Fruit fly (Drosophila melanogaster): ENCODE measurements around the gene CG3337.
A peak's percentile ranks its signal among the peaks of the same experiment; 100 is the strongest.

Gene CG3337

DNA sequence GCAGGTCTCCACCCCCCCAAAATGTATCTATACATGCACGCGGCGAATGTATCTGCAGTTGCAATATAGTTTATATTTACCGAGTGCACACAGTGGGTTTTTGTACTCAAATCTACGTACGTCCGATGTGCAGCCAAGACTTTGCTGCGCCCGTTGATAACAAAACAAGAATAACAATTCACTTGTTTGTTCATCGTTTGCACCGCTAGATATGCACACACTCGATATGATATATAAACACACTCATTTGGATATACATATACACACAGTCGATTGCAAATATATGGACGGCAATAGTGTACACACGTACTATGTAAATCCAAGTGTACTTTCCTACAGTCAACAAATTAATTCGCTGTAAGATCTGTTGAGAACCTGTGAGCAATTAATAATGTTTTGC lies 29.6 kb downstream of the CG3337 start:
- TF ChIP-seq sage (GFP tag; optimal IDR thresholded peaks at IDR 0.05) = no peak
- TF ChIP-seq foxo (GFP tag; optimal IDR thresholded peaks at IDR 0.05) = no peak
- no peak for TF ChIP-seq Jra (GFP tag; optimal IDR thresholded peaks at IDR 0.05)
- no peak for TF ChIP-seq CrebA (GFP tag; optimal IDR thresholded peaks at IDR 0.05; ENCODE audit: borderline replicate concordance)
- TF ChIP-seq lola (GFP tag; optimal IDR thresholded peaks at IDR 0.05) = no peak
- TF ChIP-seq Hr83 (GFP tag; optimal IDR thresholded peaks at IDR 0.05; ENCODE audit: poor library complexity, severe bottlenecking) = no peak
- TF ChIP-seq usp (GFP tag; optimal IDR thresholded peaks at IDR 0.05) = no peak
- no peak for TF ChIP-seq HLH106 (tag; optimal IDR thresholded peaks at IDR 0.05)
- TF ChIP-seq sv (GFP tag; optimal IDR thresholded peaks at IDR 0.05) = no peak
- TF ChIP-seq Abd-B (GFP tag; optimal IDR thresholded peaks at IDR 0.05) = no peak
- no peak for TF ChIP-seq CG9705 (GFP tag; optimal IDR thresholded peaks at IDR 0.05)
- TF ChIP-seq dsf (GFP tag; optimal IDR thresholded peaks at IDR 0.05; ENCODE audit: borderline replicate concordance) = no peak
- no peak for TF ChIP-seq GATAd (GFP tag; optimal IDR thresholded peaks at IDR 0.05)
- TF ChIP-seq Dif (GFP tag; optimal IDR thresholded peaks at IDR 0.05; ENCODE audit: partially characterized antibody) = no peak

DNA sequence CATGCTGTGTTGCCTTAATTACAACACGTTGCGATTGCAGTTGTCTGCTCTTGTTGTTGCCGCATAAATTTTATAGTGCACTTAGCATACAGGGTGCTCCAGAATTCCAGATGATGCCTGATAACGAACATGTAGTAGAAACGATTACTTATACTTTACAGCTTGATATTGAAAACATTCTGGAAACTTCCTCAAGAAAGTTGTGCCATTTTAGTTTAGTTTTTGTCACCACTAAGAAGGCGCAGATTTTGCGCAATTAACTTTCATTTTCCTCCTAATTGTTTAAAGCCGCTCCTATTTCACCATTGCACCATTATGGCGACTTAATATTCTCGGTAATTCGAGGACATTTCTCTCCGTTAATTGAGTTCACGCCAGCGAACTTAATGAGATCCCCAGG lies 31.1 kb downstream of the CG3337 start:
- TF ChIP-seq Hr78 (GFP tag; optimal IDR thresholded peaks at IDR 0.05) (no peak), h (GFP tag; optimal IDR thresholded peaks at IDR 0.05) (no peak), Dfd (GFP tag; optimal IDR thresholded peaks at IDR 0.05) (no peak), Vsx2 (GFP tag; optimal IDR thresholded peaks at IDR 0.05; ENCODE audit: partially characterized antibody) (no peak), psq (GFP tag; optimal IDR thresholded peaks at IDR 0.05) (no peak), Mio (GFP tag; optimal IDR thresholded peaks at IDR 0.05) (no peak), Dif (GFP tag; optimal IDR thresholded peaks at IDR 0.05; ENCODE audit: partially characterized antibody) (no peak), jim (GFP tag; optimal IDR thresholded peaks at IDR 0.05) (no peak), fru (GFP tag; optimal IDR thresholded peaks at IDR 0.05) (no peak), ey (GFP tag; optimal IDR thresholded peaks at IDR 0.05) (no peak), usp (GFP tag; optimal IDR thresholded peaks at IDR 0.05) (no peak), sv (GFP tag; optimal IDR thresholded peaks at IDR 0.05) (no peak), woc (GFP tag; optimal IDR thresholded peaks at IDR 0.05) (no peak), Rel (GFP tag; optimal IDR thresholded peaks at IDR 0.05) (no peak), Rel (tag; optimal IDR thresholded peaks at IDR 0.05) (no peak), dsf (GFP tag; optimal IDR thresholded peaks at IDR 0.05; ENCODE audit: borderline replicate concordance) (no peak)

DNA sequence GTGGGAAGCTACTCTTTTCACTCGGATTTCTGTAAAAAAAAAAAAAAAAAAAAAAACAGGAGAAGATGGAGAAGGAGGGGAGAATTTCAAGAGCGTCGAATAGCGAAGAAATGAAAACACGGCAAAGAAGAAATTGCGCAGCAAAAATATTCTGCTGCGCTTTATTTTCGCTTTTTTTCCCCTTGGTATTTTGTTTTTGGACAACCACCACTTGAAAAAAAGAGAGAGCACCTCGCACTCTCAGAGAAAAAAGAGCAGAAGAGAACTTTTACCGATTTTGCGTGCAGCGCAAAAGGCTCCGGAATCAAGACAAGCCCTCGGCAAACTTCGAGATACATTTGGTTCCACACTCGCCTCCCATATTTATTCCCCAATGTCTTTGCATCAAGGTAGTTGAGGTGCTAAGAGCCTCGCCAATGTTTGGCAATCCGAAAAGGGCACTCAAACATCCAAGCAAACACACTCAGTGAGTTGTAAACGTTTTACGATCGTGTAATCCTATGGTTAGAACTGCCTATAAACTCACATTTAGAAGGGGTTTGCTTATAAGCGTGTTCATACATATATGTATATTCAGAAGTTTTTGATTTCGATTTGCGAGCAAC lies 32.5 kb downstream of the CG3337 start:
- TF ChIP-seq Dif (GFP tag; optimal IDR thresholded peaks at IDR 0.05; ENCODE audit: partially characterized antibody) (peak; percentile 70), pan (optimal IDR thresholded peaks at IDR 0.05) (no peak), h (GFP tag; optimal IDR thresholded peaks at IDR 0.05) (peak; percentile 14), CrebA (GFP tag; optimal IDR thresholded peaks at IDR 0.05; ENCODE audit: borderline replicate concordance) (peak; percentile 45), brk (GFP tag; optimal IDR thresholded peaks at IDR 0.05) (peak; percentile 68), CG32264 (GFP tag; optimal IDR thresholded peaks at IDR 0.05) (no peak), Sp1 (GFP tag; optimal IDR thresholded peaks at IDR 0.05) (peak; percentile 16), psq (GFP tag; optimal IDR thresholded peaks at IDR 0.05) (peak; percentile 65), rgr (GFP tag; optimal IDR thresholded peaks at IDR 0.05) (no peak), Jra (GFP tag; optimal IDR thresholded peaks at IDR 0.05) (no peak), jim (GFP tag; optimal IDR thresholded peaks at IDR 0.05) (peak; percentile 78), dl (GFP tag; optimal IDR thresholded peaks at IDR 0.05; ENCODE audit: insufficient read depth in 1 of 2, partially characterized antibody in 2 of 2) (peak in 1 of 2 experiments; percentile 55), sage (GFP tag; optimal IDR thresholded peaks at IDR 0.05) (peak; percentile 16)

DNA sequence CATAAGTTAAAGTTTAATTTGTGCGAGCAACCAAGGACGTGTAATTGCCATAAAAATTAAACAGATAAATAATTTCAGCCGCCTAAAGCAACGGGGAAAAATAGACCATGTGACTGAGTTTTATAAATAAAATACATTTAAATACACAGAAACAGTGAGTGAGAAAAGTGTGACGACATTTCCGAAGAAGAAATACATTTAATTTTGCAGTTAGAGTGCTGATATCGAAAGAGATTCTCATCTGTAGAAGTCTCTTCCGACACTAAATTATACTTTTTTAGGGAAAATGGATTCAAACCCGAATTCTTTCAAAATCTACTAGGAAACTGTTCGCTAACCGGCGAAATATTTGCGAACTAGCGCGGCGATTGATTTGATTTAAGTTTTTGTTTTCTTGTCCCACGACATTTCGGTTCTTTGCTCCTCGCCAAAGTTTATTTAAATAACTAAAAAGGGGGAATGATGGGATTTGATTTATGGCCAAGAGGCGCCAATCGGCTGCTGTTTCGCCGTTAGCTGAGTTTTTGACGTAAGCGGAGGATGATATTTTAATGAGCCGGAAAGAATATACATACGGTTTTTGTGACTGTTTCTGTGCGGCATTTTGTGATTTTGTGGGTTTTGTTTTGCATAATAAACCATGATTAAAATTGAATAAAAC lies 33.7 kb downstream of the CG3337 start:
- no peak for TF ChIP-seq CG9705 (GFP tag; optimal IDR thresholded peaks at IDR 0.05)
- TF ChIP-seq lola (GFP tag; optimal IDR thresholded peaks at IDR 0.05) = no peak
- no peak for TF ChIP-seq OdsH (GFP tag; optimal IDR thresholded peaks at IDR 0.05)
- no peak for TF ChIP-seq br (GFP tag; optimal IDR thresholded peaks at IDR 0.05)
- no peak for TF ChIP-seq N (GFP tag; optimal IDR thresholded peaks at IDR 0.05)
- no peak for TF ChIP-seq Hnf4 (GFP tag; optimal IDR thresholded peaks at IDR 0.05)
- no peak for TF ChIP-seq Abd-B (GFP tag; optimal IDR thresholded peaks at IDR 0.05)
- TF ChIP-seq woc (GFP tag; optimal IDR thresholded peaks at IDR 0.05) = no peak
- TF ChIP-seq CrebA (GFP tag; optimal IDR thresholded peaks at IDR 0.05; ENCODE audit: borderline replicate concordance) = no peak
- no peak for TF ChIP-seq sage (GFP tag; optimal IDR thresholded peaks at IDR 0.05)
- TF ChIP-seq dsf (GFP tag; optimal IDR thresholded peaks at IDR 0.05; ENCODE audit: borderline replicate concordance) = no peak
